Worm (Caenorhabditis elegans) whole organism, L2 larva: ENCODE data around the gene F43G6.8.

Experiments used
- C34F6.9 ChIP-seq: fragments of 150-350 bp; optimal IDR thresholded peaks from 2 replicates; lab custom pipeline; 2014; ENCODE audit warnings: missing biosample characterization, missing genetic modification characterization
- F13H6.1 ChIP-seq: sonication (generic microtip); optimal IDR thresholded peaks from 2 replicates; lab custom pipeline; 2016; ENCODE audit warnings: missing genetic modification characterization, missing compliant biosample characterization
- R02D3.7 ChIP-seq: fragments of 150-350 bp; optimal IDR thresholded peaks from 2 replicates; lab custom pipeline; 2014; ENCODE audit warnings: missing biosample characterization, missing genetic modification characterization
- Y55F3AM.14 ChIP-seq: fragments of 200-800 bp; sonication (Bioruptor generic); optimal IDR thresholded peaks from 2 replicates; lab custom pipeline; 2018; ENCODE audit warnings: mild to moderate bottlenecking, missing genetic modification characterization, missing compliant biosample characterization
- ZK546.5 ChIP-seq: sonication (generic microtip); optimal IDR thresholded peaks from 2 replicates; lab custom pipeline; 2017; ENCODE audit warnings: missing biosample characterization, missing genetic modification characterization
- alr-1 ChIP-seq: fragments of 150-350 bp; optimal IDR thresholded peaks from 2 replicates; lab custom pipeline; 2014; ENCODE audit warnings: missing biosample characterization, missing genetic modification characterization
- ama-1 ChIP-seq: fragments of 150-350 bp; optimal IDR thresholded peaks from 2 replicates; lab custom pipeline; 2018; ENCODE audit warnings: inconsistent platforms
- blmp-1 ChIP-seq: sonication (generic microtip); optimal IDR thresholded peaks from 2 replicates; lab custom pipeline; 2017; ENCODE audit warnings: missing genetic modification characterization, mild to moderate bottlenecking, missing compliant biosample characterization, antibody characterized with exemption, moderate library complexity; ENCODE audit not compliant: insufficient read depth
- ceh-16 ChIP-seq: fragments of 150-350 bp; optimal IDR thresholded peaks from 2 replicates; lab custom pipeline; 2014; ENCODE audit warnings: missing biosample characterization, missing genetic modification characterization
- dmd-4 ChIP-seq: sonication (generic microtip); optimal IDR thresholded peaks from 2 replicates; lab custom pipeline; 2017; ENCODE audit warnings: missing biosample characterization, missing genetic modification characterization
- elt-1 ChIP-seq: fragments of 150-350 bp; optimal IDR thresholded peaks from 2 replicates; lab custom pipeline; 2014; ENCODE audit warnings: missing biosample characterization, missing genetic modification characterization
- fos-1 ChIP-seq: fragments of 150-350 bp; optimal IDR thresholded peaks from 2 replicates; lab custom pipeline; 2014; ENCODE audit warnings: missing biosample characterization, missing genetic modification characterization
- lin-13 ChIP-seq: fragments of 150-350 bp; optimal IDR thresholded peaks from 2 replicates; lab custom pipeline; 2014; ENCODE audit warnings: missing biosample characterization, missing genetic modification reagents, missing genetic modification characterization
- lin-39 ChIP-seq: fragments of 150-350 bp; optimal IDR thresholded peaks from 2 replicates; lab custom pipeline; 2014; ENCODE audit warnings: missing biosample characterization, missing genetic modification reagents, missing genetic modification characterization
- lsy-2 ChIP-seq, 2 experiments: fragments of 150-350 bp in 1 of 2; sonication (generic microtip) in 1 of 2; optimal IDR thresholded peaks; 2 replicates each; lab custom pipeline; 2014 to 2017; ENCODE audit warnings: missing biosample characterization in 2 of 2, missing genetic modification characterization in 2 of 2
- mab-5 ChIP-seq: fragments of 150-350 bp; optimal IDR thresholded peaks from 2 replicates; lab custom pipeline; 2014; ENCODE audit warnings: missing biosample characterization, missing genetic modification characterization
- mdl-1 ChIP-seq, 2 experiments: fragments of 150-350 bp in 1 of 2; sonication (generic microtip) in 1 of 2; optimal IDR thresholded peaks; 2 replicates each; lab custom pipeline; 2017; ENCODE audit warnings: missing biosample characterization in 2 of 2, missing genetic modification characterization in 2 of 2
- nhr-11 ChIP-seq: fragments of 150-350 bp; optimal IDR thresholded peaks from 2 replicates; lab custom pipeline; 2014; ENCODE audit warnings: missing biosample characterization, missing genetic modification characterization
- nhr-129 ChIP-seq: fragments of 150-350 bp; optimal IDR thresholded peaks from 2 replicates; lab custom pipeline; 2014; ENCODE audit warnings: missing biosample characterization, missing genetic modification characterization
- nhr-21 ChIP-seq: fragments of 150-350 bp; optimal IDR thresholded peaks from 2 replicates; lab custom pipeline; 2014; ENCODE audit warnings: missing biosample characterization, missing genetic modification characterization
- nhr-23 ChIP-seq: fragments of 150-350 bp; optimal IDR thresholded peaks from 2 replicates; lab custom pipeline; 2014; ENCODE audit warnings: missing biosample characterization, missing genetic modification reagents, missing genetic modification characterization
- nhr-25 ChIP-seq: fragments of 150-350 bp; sonication (generic microtip); optimal IDR thresholded peaks from 3 replicates; lab custom pipeline; 2014; ENCODE audit warnings: missing biosample characterization, missing genetic modification characterization
- nhr-6 ChIP-seq: fragments of 150-350 bp; optimal IDR thresholded peaks from 2 replicates; lab custom pipeline; 2014; ENCODE audit warnings: missing biosample characterization, missing genetic modification characterization
- nhr-77 ChIP-seq: fragments of 150-350 bp; optimal IDR thresholded peaks from 2 replicates; lab custom pipeline; 2014; ENCODE audit warnings: missing biosample characterization, missing genetic modification characterization
- peb-1 ChIP-seq: fragments of 150-350 bp; optimal IDR thresholded peaks from 2 replicates; lab custom pipeline; 2014; ENCODE audit warnings: missing biosample characterization, missing genetic modification characterization
- sma-3 ChIP-seq: sonication (generic microtip); optimal IDR thresholded peaks from 2 replicates; lab custom pipeline; 2016; ENCODE audit warnings: missing genetic modification reagents, missing genetic modification characterization, missing compliant biosample characterization
- sma-9 ChIP-seq, 2 experiments: fragments of 150-350 bp in 1 of 2; sonication (generic microtip) in 1 of 2; optimal IDR thresholded peaks; 2 replicates each; lab custom pipeline; 2014 to 2016; ENCODE audit warnings: missing genetic modification characterization in 2 of 2, mild to moderate bottlenecking in 1 of 2, missing biosample characterization in 1 of 2, missing compliant biosample characterization in 1 of 2, missing genetic modification reagents in 1 of 2, moderate library complexity in 1 of 2
- snpc-4 ChIP-seq: fragments of 150-350 bp; optimal IDR thresholded peaks from 2 replicates; lab custom pipeline; 2014; ENCODE audit warnings: missing biosample characterization, missing genetic modification characterization
- unc-39 ChIP-seq: fragments of 150-350 bp; optimal IDR thresholded peaks from 2 replicates; lab custom pipeline; 2014; ENCODE audit warnings: missing biosample characterization, missing genetic modification characterization
- unc-55 ChIP-seq: fragments of 150-350 bp; sonication (generic microtip); optimal IDR thresholded peaks from 3 replicates; lab custom pipeline; 2014; ENCODE audit warnings: missing biosample characterization, missing genetic modification reagents, missing genetic modification characterization
- unc-62 ChIP-seq: fragments of 150-350 bp; optimal IDR thresholded peaks from 2 replicates; lab custom pipeline; 2014; ENCODE audit warnings: missing biosample characterization, missing genetic modification reagents, missing genetic modification characterization
- zag-1 ChIP-seq: fragments of 150-350 bp; optimal IDR thresholded peaks from 2 replicates; lab custom pipeline; 2014; ENCODE audit warnings: missing biosample characterization, missing genetic modification characterization
- ztf-1 ChIP-seq: fragments of 200-800 bp; sonication (Bioruptor generic); conservative IDR thresholded peaks from 2 replicates; pipeline ENCODE4 v1.3.6; 2022; ENCODE audit warnings: missing genetic modification characterization, missing compliant biosample characterization
- ztf-4 ChIP-seq: fragments of 150-350 bp; optimal IDR thresholded peaks from 2 replicates; lab custom pipeline; 2014; ENCODE audit warnings: missing biosample characterization, missing genetic modification characterization

Gene F43G6.8

ce11 chrII:11843441-11843840, 29.5 kb upstream of the F43G6.8 start:
- TF ChIP-seq ama-1 (lab: Kevin White, UChicago): peak; percentile 45
- TF ChIP-seq nhr-21: peak; percentile 71
- no peak for TF ChIP-seq nhr-25
- TF ChIP-seq sma-3 (GFP tag; lab: Kevin White, UChicago): peak; percentile 35
- TF ChIP-seq sma-9 (GFP tag; optimal IDR thresholded peaks at IDR 0.05; lab: Kevin White, UChicago): peak; percentile 74
- no peak for TF ChIP-seq sma-9 (tag; optimal IDR thresholded peaks at IDR 0.05; lab: Kevin White, UChicago)
- TF ChIP-seq R02D3.7 (tag; lab: Kevin White, UChicago): no peak

- TF ChIP-seq ceh-16 (no peak), nhr-77 (tag; lab: Kevin White, UChicago) (no peak), blmp-1 (no peak), fos-1 (tag; lab: Kevin White, UChicago) (no peak), nhr-129 (tag; lab: Kevin White, UChicago) (no peak), ZK546.5 (tag; lab: Kevin White, UChicago) (no peak), ama-1 (lab: Kevin White, UChicago) (no peak)
Observed at ce11 chrII:11842766-11843165, 28.9 kb upstream of the F43G6.8 start.

ce11 chrII:11842317-11842716, 28.4 kb upstream of the F43G6.8 start, which contains the start of gene T27D12.1:
Gene T27D12.1, plus strand, starts transcription at chrII:11842617.
- TF ChIP-seq lin-39: no peak
- TF ChIP-seq nhr-6 (tag; lab: Kevin White, UChicago): no peak
- TF ChIP-seq mdl-1 (tag; optimal IDR thresholded peaks at IDR 0.05; lab: Kevin White, UChicago): no peak
- no peak for TF ChIP-seq C34F6.9 (tag; lab: Kevin White, UChicago)
- no peak for TF ChIP-seq nhr-23 (tag; lab: Kevin White, UChicago)
- TF ChIP-seq nhr-25: peak; percentile 16
- TF ChIP-seq blmp-1: peak; percentile 3
- TF ChIP-seq peb-1 (tag; lab: Kevin White, UChicago): no peak
- no peak for TF ChIP-seq zag-1 (tag; lab: Kevin White, UChicago)

ce11 chrII:11841653-11842052, 27.8 kb upstream of the F43G6.8 start:
- TF ChIP-seq nhr-21 (peak; percentile 28), unc-39 (tag; lab: Kevin White, UChicago) (no peak), snpc-4 (tag; lab: Kevin White, UChicago) (peak; percentile 57), sma-3 (GFP tag; lab: Kevin White, UChicago) (peak; percentile 55), unc-62 (no peak), nhr-11 (no peak), mab-5 (tag; lab: Kevin White, UChicago) (no peak), nhr-129 (tag; lab: Kevin White, UChicago) (no peak)
- TF ChIP-seq, all 48 proteins: peak for 3

- TF ChIP-seq F13H6.1 (tag; lab: Kevin White, UChicago): no peak
- TF ChIP-seq zag-1 (tag; lab: Kevin White, UChicago): no peak
- no peak for TF ChIP-seq alr-1 (tag; lab: Kevin White, UChicago)
- no peak for TF ChIP-seq peb-1 (tag; lab: Kevin White, UChicago)
- no peak for TF ChIP-seq nhr-21
- TF ChIP-seq lin-13: no peak
- no peak for TF ChIP-seq Y55F3AM.14 (GFP tag; lab: Kevin White, UChicago)
- no peak for TF ChIP-seq snpc-4 (tag; lab: Kevin White, UChicago)
- no peak for TF ChIP-seq R02D3.7 (tag; lab: Kevin White, UChicago)
- no peak for TF ChIP-seq ztf-1 (GFP tag; lab: Robert Waterston, UW)
- TF ChIP-seq lsy-2 (tag; optimal IDR thresholded peaks at IDR 0.05; lab: Kevin White, UChicago): no peak
- TF ChIP-seq elt-1 (tag; lab: Kevin White, UChicago): no peak
- no peak for TF ChIP-seq ztf-4 (tag; lab: Kevin White, UChicago)
- TF ChIP-seq nhr-25: peak; percentile 53
- peak; percentile 46 for TF ChIP-seq sma-9 (GFP tag; optimal IDR thresholded peaks at IDR 0.05; lab: Kevin White, UChicago)
- no peak for TF ChIP-seq sma-9 (tag; optimal IDR thresholded peaks at IDR 0.05; lab: Kevin White, UChicago)
- no peak for TF ChIP-seq unc-55
- no peak for TF ChIP-seq dmd-4 (tag; lab: Kevin White, UChicago)
Observed at ce11 chrII:11839116-11839515, 25.2 kb upstream of the F43G6.8 start.
